Fruit fly (Drosophila melanogaster) whole organism, embryonic: ENCODE results near the gene CG9674.

Experiments
- CG16779 ChIP-seq: fragments of 200-800 bp; sonication (Bioruptor generic); IDR thresholded peaks from 2 replicates; pipeline ENCODE4 v1.3.6; 2022; ENCODE audit warnings: missing biosample characterization, missing genetic modification characterization
- Dip3 ChIP-seq: fragments of 200-800 bp; sonication (Bioruptor generic); optimal IDR thresholded peaks from 3 replicates; lab custom pipeline; 2016; ENCODE audit warnings: missing biosample characterization, missing genetic modification characterization
- Poxn ChIP-seq: fragments of 200-800 bp; sonication (Bioruptor generic); IDR thresholded peaks from 2 replicates; pipeline ENCODE4 v1.3.6; 2022; ENCODE audit warnings: missing biosample characterization, missing genetic modification characterization
- Scr ChIP-seq: fragments of 200-800 bp; sonication (Bioruptor generic); IDR thresholded peaks from 2 replicates; pipeline ENCODE4 v1.3.6; 2022; ENCODE audit warnings: missing biosample characterization, missing genetic modification characterization; ENCODE audit not compliant: partially characterized antibody
- cas ChIP-seq: fragments of 200-800 bp; sonication (Bioruptor generic); IDR thresholded peaks from 2 replicates; pipeline ENCODE4 v1.3.6; 2022; ENCODE audit warnings: missing biosample characterization, missing genetic modification characterization

- TF ChIP-seq Poxn, result no peak
- no peak for TF ChIP-seq cas (GFP tag; lab: Robert Waterston, UW)
- TF ChIP-seq Scr, result no peak
- TF ChIP-seq Dip3, result no peak
- no peak for TF ChIP-seq CG16779 (GFP tag; lab: Robert Waterston, UW)
Observed at dm6 chr3L:16845607-16846277, 38.2 kb upstream of the CG9674 start, which contains the start of gene CG32161.
